Fruit fly (Drosophila melanogaster): ENCODE data around the gene GCC185.

The GCC185 gene

dm6 chr3R:12010202-12010824 lies at the start of gene GCC185, which contains the start of gene KLHL18 (continued):
- no peak for TF ChIP-seq repo (GFP tag; optimal IDR thresholded peaks at IDR 0.05)
- peak; percentile 60 for TF ChIP-seq CG8944 (GFP tag; optimal IDR thresholded peaks at IDR 0.05)
- no peak; the same call in 1 of the 2 replicates for TF ChIP-seq CG14014 (GFP tag; IDR thresholded peaks at IDR 0.05)
- TF ChIP-seq ci (GFP tag; IDR thresholded peaks at IDR 0.05): no peak
- peak; percentile 58 for TF ChIP-seq chn (GFP tag; optimal IDR thresholded peaks at IDR 0.05)
- no peak for TF ChIP-seq CG3726 (GFP tag; IDR thresholded peaks at IDR 0.05)
- peak; percentile 58; the same call in 3 of the 4 replicates for TF ChIP-seq Gug (GFP tag; IDR thresholded peaks at IDR 0.05)
- TF ChIP-seq CG16863 (GFP tag; optimal IDR thresholded peaks at IDR 0.05): peak; percentile 49
- peak; percentile 63 for TF ChIP-seq Oli (tag; optimal IDR thresholded peaks at IDR 0.05)
- no peak for TF ChIP-seq ab (GFP tag; optimal IDR thresholded peaks at IDR 0.05)
- peak; percentile 17 for TF ChIP-seq Side (GFP tag; optimal IDR thresholded peaks at IDR 0.05)
- peak; percentile 30 for TF ChIP-seq CG13123 (GFP tag; optimal IDR thresholded peaks at IDR 0.05)
- TF ChIP-seq CG16815 (GFP tag; optimal IDR thresholded peaks at IDR 0.05): peak; percentile 80
- TF ChIP-seq pan (optimal IDR thresholded peaks at IDR 0.05): no peak
- peak in 1 of 2 experiments; percentile 59 for TF ChIP-seq pan (GFP tag; optimal IDR thresholded peaks at IDR 0.05 in 1 of 2, IDR thresholded peaks at IDR 0.05 in 1 of 2)
- TF ChIP-seq zen2 (GFP tag; IDR thresholded peaks at IDR 0.05; ENCODE audit: partially characterized antibody): no peak
- TF ChIP-seq unpg (GFP tag; optimal IDR thresholded peaks at IDR 0.05): no peak
- TF ChIP-seq CG31441 (GFP tag; IDR thresholded peaks at IDR 0.05): no peak; the same call in 1 of the 2 replicates
- TF ChIP-seq CG6254 (GFP tag; optimal IDR thresholded peaks at IDR 0.05): peak; percentile 2
- TF ChIP-seq br (optimal IDR thresholded peaks at IDR 0.05): no peak
- peak in 1 of 2 experiments; percentile 73 for TF ChIP-seq Hr51 (GFP tag; optimal IDR thresholded peaks at IDR 0.05)
- peak; percentile 16; the same call in 1 of the 2 replicates for TF ChIP-seq Poxn (GFP tag; IDR thresholded peaks at IDR 0.05)
- peak; percentile 79 for TF ChIP-seq CG32772 (GFP tag; IDR thresholded peaks at IDR 0.05)
- peak; percentile 54 for TF ChIP-seq CG1233 (GFP tag; optimal IDR thresholded peaks at IDR 0.05)
- peak; percentile 22 for TF ChIP-seq CG4282 (GFP tag; optimal IDR thresholded peaks at IDR 0.05)
- TF ChIP-seq CG12942 (GFP tag; optimal IDR thresholded peaks at IDR 0.05): peak; percentile 82
- no peak for TF ChIP-seq CG8388 (GFP tag; optimal IDR thresholded peaks at IDR 0.05)
- peak; percentile 90 for TF ChIP-seq CoRest (tag; optimal IDR thresholded peaks at IDR 0.05)
- TF ChIP-seq ATbp (GFP tag; optimal IDR thresholded peaks at IDR 0.05): no peak
- TF ChIP-seq p53 (GFP tag; optimal IDR thresholded peaks at IDR 0.05): no peak
- TF ChIP-seq ttk (GFP tag; IDR thresholded peaks at IDR 0.05): no peak
- TF ChIP-seq NC2α (GFP tag; optimal IDR thresholded peaks at IDR 0.05): no peak
- peak; percentile 83 for TF ChIP-seq vnd (GFP tag; IDR thresholded peaks at IDR 0.05; ENCODE audit: partially characterized antibody)
- TF ChIP-seq CG2712 (tag; optimal IDR thresholded peaks at IDR 0.05): peak; percentile 85
- 0 out of 4 replicates have a peak, but pooled peaks have one; percentile 44 for TF ChIP-seq chinmo (GFP tag; IDR thresholded peaks at IDR 0.05; ENCODE audit: partially characterized antibody)
- peak; percentile 26 for TF ChIP-seq Bdp1 (GFP tag; optimal IDR thresholded peaks at IDR 0.05)
- TF ChIP-seq fd3F (GFP tag; optimal IDR thresholded peaks at IDR 0.05): peak; percentile 62
- TF ChIP-seq ewg (GFP tag; optimal IDR thresholded peaks at IDR 0.05): peak; percentile 45
- peak; percentile 90 for TF ChIP-seq CG3847 (GFP tag; IDR thresholded peaks at IDR 0.05)
- TF ChIP-seq Stat92E (GFP tag; optimal IDR thresholded peaks at IDR 0.05): no peak
- no peak for TF ChIP-seq corto (GFP tag; optimal IDR thresholded peaks at IDR 0.05)
- peak; percentile 70 for TF ChIP-seq esg (GFP tag; conservative IDR thresholded peaks at IDR 0.05)
- peak; percentile 72 for TF ChIP-seq unc-4 (GFP tag; IDR thresholded peaks at IDR 0.05; ENCODE audit: partially characterized antibody)
- no peak for TF ChIP-seq CG15269 (tag; optimal IDR thresholded peaks at IDR 0.05)
- TF ChIP-seq emc (GFP tag; optimal IDR thresholded peaks at IDR 0.05): no peak
- peak; percentile 35 for TF ChIP-seq CG8281 (tag; optimal IDR thresholded peaks at IDR 0.05)
- peak; percentile 31 for TF ChIP-seq fu2 (GFP tag; optimal IDR thresholded peaks at IDR 0.05)
- TF ChIP-seq NfI (GFP tag; optimal IDR thresholded peaks at IDR 0.05): peak; percentile 62
- peak; percentile 78 for TF ChIP-seq pho (GFP tag; optimal IDR thresholded peaks at IDR 0.05)
- peak; percentile 56 for TF ChIP-seq ro (GFP tag; IDR thresholded peaks at IDR 0.05)

All from whole organism, embryonic.